Fruit fly (Drosophila melanogaster) ovary, adult (tissue): Measurements from ENCODE around the gene CG46457.

Experiments
- CG17801 ChIP-seq: fragments of 200-800 bp; optimal IDR thresholded peaks from 2 replicates; lab custom pipeline; 2019; ENCODE audit warnings: missing biosample characterization, mild to moderate bottlenecking, missing genetic modification characterization, moderate library complexity; ENCODE audit not compliant: partially characterized antibody

The CG46457 gene

DNA sequence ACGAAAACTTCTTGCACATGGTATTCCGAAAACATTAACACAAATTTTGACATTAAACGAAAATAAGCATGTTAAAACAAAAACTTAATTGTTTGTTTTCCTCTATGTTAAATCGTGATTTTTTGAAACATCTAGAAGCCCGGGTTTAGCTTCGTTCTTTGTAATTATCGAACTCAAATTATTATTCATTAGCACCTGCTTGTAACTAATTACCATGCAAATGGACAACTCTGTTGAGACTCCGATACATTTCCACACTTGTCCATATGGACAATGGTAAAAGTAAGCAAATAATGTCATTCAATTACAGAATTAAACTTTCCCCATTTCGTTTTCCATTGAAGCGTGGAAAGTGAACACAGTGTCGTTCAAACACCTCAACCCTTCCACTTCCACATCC, at the start of gene CG46457:
TSS of gene CG46457 (minus strand) at position 101 of the 400 bp plus-strand sequence.
- TF ChIP-seq CG17801 (GFP tag; lab: Kevin White, UChicago), result no peak

DNA sequence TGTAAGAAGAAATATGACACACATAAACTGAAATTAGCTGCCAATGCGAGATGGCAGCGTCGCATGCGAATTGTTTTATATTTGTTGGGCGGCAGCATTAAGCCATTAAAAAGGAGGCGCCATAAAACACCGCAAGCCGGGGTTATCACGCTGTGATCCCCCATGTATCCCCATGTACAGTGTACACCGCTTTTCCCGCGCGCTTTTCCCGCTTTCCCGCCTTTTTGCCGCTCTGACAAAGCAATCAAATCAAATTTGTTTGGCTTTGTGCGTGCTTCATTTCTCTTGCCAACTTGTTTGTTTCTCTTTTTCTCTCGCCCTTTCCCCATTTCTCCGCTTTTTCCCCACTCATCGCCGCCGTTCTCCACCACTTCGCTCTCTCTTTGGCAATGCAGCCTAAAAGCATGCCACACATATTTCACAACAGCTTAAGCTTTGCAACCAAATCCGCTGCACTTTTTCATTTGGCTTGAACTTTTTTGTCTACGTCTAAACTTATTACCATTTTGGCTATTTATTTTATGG, 24.8 kb upstream of the CG46457 start:
- TF ChIP-seq CG17801 (GFP tag; lab: Kevin White, UChicago), result no peak

DNA sequence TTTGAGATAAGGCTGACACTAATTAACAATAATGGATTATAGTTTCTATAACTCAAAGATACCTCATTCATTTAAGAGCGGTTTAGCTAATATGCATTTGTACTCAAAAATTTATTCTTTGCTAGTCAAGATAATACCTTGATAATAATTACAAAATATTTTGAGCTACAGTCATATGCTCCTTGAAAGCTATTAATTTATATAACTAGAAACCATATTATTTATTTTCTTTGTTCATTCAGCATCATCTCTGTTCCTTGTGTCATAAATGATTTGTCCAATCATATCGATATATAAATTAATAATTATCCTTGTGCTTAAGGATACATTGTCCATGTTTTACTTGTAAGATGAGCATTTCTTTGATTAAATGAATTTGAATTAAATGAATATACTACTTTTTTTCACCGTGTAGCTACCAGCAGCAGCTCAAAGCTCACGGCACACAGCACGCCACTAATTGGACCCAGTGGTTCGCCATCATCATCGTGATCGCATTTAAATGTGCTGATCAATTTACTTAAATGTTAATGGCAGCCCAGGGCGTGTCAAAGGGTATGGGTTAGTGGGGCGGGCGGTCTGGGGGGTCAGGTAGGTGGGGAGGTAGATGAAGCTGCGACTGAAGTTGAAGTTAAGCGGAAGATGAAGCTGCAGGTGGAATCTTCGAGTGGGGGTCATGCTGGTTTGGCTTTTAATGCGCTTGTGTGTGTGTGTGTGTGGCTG, 24.2 kb upstream of the CG46457 start:
- TF ChIP-seq CG17801 (GFP tag; lab: Kevin White, UChicago), result no peak

DNA sequence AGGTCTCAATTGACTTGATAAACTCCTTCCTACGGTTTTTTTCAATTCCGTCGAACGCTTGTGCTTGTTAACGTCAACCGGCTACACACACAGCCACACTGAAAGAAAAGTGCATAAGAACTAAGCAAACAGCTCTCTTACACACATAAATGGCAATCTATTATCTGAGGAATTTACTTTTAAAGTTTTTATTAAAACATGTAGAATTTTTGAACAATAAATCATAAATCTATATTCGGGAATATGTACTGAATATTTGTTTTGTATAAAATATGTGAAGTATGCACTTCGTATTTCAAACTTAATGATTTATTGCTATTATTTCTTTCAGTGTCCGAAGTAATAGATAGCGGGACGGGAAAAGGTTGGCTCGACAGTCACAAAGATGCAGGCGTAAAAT, 20.4 kb upstream of the CG46457 start:
- TF ChIP-seq CG17801 (GFP tag; lab: Kevin White, UChicago), result no peak

DNA sequence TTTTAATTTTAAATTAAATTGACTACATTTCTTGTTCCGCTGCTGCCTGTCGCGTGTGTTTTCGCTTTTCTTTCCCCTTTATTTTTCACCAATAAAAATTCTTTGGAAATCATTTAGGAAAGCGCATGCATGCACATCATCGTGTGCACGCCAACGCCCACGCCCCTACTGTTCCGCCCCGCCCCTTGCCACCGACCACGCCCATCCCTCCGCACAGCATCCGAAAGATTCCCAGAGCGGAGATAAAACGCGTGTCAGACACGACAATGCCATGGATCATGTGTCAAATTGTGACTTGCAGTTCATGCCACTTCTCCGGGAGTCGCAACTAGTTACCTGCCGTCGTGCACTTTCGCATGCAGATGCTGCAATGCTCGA, 19.3 kb upstream of the CG46457 start:
- no peak for TF ChIP-seq CG17801 (GFP tag; lab: Kevin White, UChicago)

DNA sequence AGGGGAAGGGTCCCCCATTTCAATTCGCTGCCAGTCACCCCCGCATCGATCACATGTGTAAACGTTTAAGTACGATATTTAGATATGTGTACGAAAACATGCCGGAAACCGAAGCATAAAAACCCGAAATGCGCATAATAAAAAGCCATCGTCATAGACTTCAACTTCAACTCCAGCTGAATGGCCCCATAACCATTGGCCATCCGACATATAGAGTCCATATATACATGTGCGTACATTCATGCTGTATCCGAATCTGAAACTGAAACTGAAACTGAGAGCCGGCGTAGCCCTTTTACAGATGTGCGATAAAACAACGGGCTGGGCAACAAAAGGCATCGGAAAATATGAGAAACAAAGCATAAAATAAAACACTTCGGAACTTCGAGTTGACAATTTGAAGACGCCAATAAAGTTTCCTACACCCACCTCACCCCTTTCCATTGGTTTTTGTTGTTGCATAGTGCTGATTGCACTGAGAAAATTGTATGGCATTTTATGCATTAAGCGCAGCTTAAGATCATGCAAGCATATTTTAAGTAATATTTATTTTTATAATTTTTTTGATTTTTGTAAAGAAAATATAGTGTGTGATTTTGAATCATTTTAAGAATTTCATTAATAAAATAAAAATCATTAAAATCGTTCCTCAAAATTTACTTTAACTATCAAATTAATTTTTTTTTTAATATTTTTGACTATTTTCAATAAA, 18.7 kb upstream of the CG46457 start:
- TF ChIP-seq CG17801 (GFP tag; lab: Kevin White, UChicago), result no peak

DNA sequence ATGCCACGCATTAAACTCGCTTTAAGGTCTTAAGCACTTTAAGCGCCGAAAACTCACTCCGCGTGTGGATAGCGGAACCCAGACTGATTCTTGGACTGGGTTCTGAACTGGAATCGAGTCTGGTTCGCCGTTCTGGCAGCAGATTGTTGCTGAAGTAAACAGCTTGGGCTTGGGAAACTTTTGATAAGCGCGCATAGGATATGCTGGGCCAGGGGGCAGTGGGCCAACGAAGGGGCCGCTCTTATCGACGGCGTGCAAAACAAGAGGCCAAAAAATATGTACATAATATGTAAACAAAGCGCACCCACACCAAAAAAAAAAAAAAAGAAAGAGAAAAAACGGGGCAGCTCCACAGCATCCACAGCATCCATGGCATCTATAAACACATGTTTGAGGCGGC, 16.1 kb upstream of the CG46457 start, which contains the start of gene CG31337:
TSS of gene CG31337 (minus strand) at position 101 of the 400 bp plus-strand sequence.
- TF ChIP-seq CG17801 (GFP tag; lab: Kevin White, UChicago), result no peak

DNA sequence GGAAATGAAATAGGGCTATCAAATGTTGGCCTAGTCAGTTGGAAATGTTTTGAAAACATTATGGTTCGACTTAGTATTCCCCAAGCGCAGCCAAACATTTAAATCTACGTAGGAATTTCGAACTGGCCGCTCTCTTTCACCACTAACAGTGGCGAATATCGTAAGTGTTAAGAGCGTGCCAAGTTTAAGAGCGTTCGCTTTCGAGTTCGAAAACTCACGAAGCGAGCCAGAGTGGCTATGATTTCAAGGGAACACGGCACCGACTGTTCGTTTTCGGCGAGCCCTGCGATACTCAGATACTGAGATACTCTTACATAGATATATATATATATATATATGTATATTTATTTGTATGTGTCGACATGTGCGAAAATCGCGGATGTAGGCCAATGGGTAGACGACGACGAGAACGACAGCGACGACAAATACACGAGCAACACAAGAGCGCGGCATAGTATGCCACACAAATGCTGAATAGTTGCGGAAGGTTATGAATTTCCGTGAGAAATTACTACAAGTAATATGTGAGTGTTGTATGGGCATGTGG, 9.6 kb upstream of the CG46457 start:
- TF ChIP-seq CG17801 (GFP tag; lab: Kevin White, UChicago), result no peak

DNA sequence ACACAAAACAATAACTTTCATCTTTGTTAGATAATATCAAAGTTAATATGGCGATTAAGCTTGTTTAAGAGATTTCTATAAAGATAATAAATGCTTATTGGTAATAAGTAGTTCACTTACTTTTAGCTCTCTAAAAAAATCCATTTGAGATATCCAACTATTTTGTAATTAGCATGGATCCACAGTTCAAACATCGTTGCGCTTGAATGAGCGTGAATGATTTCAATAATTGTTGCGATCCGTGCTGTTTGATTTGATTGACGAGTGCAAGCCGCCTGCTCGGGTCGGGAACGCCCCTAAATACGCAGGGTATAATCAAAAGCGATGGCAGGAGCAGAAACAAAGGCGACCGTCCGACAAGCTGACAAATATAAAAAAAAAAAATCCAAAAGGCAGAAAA, 2.5 kb downstream of the CG46457 start:
- no peak for TF ChIP-seq CG17801 (GFP tag; lab: Kevin White, UChicago)

DNA sequence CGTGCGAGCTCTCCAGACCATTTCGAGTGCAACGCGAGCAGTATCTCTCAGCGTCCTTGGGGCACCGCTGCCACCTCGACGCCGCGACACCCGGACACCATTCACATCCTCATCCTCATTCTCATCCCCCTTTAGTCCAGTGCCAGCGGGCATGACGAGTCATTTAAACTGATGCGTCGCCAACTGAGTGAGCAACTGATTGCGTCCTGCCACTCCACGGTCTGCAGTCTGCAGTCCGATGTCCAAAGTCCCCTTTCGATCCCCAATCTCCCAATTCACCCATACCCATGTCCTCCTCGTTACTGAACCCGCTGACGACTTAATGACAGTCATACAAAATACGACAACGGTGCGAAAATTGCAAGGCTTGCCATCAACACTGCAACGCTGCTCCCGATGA, 3.2 kb downstream of the CG46457 start:
- no peak for TF ChIP-seq CG17801 (GFP tag; lab: Kevin White, UChicago)

DNA sequence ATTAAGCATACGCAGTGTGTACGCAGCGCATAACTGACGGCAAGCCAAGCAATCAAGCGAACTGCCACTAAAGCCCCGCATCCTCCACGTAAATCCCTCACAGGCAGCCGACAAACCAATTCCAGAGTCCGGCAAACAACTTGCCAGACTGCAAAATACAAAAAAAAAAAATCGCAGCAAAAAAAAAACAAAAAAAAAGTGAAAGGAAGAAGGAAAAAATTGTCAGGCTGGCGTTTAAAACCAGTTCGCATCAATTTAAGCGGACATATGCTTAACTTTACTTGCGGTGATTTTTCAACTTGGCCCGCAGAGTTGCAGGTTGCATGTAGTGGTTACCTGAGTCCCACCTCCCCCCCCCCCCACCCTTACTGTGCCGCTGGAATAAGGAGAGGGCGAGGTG, 4.5 kb downstream of the CG46457 start:
- TF ChIP-seq CG17801 (GFP tag; lab: Kevin White, UChicago), result no peak

DNA sequence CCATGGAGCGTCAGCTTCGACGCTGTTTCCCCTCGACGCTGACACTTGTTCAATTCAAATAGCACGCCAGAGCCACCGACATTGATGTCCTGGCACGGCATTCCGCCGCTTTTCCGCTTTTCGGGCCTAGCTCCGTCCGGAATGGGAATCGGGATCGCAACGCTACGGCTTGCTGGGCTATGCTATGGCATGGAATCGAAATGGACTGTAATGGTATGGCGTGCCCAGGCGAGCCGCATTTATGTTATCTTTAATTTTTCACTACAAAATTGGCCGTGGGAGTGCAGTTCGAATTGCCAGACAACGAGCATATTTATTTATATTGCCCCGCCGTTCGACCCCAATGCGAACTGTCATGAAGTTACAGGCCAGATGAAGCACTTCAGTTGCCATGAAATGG, 5.7 kb downstream of the CG46457 start, which contains the start of gene CG12538:
TSS of gene CG12538 (minus strand) at position 101 of the 400 bp plus-strand sequence.
- TF ChIP-seq CG17801 (GFP tag; lab: Kevin White, UChicago), result no peak

DNA sequence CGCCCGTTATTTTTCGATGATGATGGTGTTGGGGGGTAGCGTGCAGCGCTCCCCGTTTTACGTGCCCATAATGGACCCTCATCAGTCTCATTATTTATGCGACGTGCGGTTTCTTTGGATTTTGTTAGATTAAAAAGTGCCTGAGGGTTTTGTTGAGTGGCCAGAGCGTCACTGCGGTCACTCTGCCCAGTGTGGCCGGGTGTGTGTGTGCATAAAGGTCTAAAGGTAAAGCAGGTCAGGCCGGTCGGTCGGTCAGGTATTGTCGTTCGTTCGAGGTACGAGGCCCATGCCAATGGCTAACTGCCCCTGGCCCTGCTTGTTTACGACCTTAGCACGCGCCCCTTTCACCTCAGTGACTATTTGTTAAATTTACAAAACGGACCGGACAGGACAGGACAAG, 19.3 kb downstream of the CG46457 start:
- TF ChIP-seq CG17801 (GFP tag; lab: Kevin White, UChicago), result no peak

DNA sequence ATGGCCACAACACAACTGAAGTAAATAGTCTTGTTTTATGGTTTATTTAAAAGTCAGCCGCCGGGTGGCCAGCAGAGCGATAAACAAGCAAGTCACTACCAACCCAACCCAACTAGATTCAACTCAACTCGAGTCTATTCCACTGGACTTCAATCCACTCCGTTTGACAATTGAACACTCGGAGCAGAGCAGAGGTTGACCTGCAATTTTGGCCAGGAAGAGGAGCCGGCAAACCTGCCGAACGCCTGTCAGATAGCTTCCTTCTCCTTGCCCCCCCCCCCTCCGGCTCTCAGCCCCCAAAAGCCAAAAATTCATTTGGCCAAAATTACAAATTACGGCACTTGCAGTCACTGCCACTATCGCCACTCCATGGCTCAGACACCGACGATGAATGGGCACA, 46.9 kb downstream of the CG46457 start:
- TF ChIP-seq CG17801 (GFP tag; lab: Kevin White, UChicago), result no peak
